Worm (Caenorhabditis elegans) whole organism, young adult: ENCODE results near the gene C35D6.13.

Experiments used
- B0035.1 ChIP-seq: sonication (generic microtip); optimal IDR thresholded peaks from 2 replicates; lab custom pipeline; 2016; ENCODE audit warnings: missing genetic modification characterization, mild to moderate bottlenecking, missing compliant biosample characterization, missing genotype, missing genetic modification reagents
- D2030.7 ChIP-seq: fragments of 200-800 bp; sonication (Bioruptor generic); IDR thresholded peaks from 2 replicates; pipeline ENCODE4 v1.3.6; 2022; ENCODE audit warnings: missing genetic modification reagents, missing genetic modification characterization, missing compliant biosample characterization
- F23B12.7 ChIP-seq: sonication (generic microtip); optimal IDR thresholded peaks from 2 replicates; lab custom pipeline; 2017; ENCODE audit warnings: missing genetic modification characterization, mild to moderate bottlenecking, missing compliant biosample characterization, antibody characterized with exemption, moderate library complexity; ENCODE audit not compliant: insufficient read depth
- F33H1.4 ChIP-seq: fragments of 200-800 bp; sonication (Bioruptor generic); IDR thresholded peaks from 2 replicates; pipeline ENCODE4 v1.3.6; 2022; ENCODE audit warnings: missing genetic modification reagents, missing genetic modification characterization, missing compliant biosample characterization
- F37B4.10 ChIP-seq: fragments of 200-800 bp; sonication (Bioruptor generic); IDR thresholded peaks from 2 replicates; pipeline ENCODE4 v1.3.6; 2022; ENCODE audit warnings: missing genetic modification characterization, missing compliant biosample characterization
- F52B5.7 ChIP-seq: sonication (generic microtip); optimal IDR thresholded peaks from 2 replicates; lab custom pipeline; 2016; ENCODE audit warnings: mild to moderate bottlenecking, missing genetic modification characterization, missing compliant biosample characterization
- K12H6.12 ChIP-seq: fragments of 200-800 bp; sonication (Bioruptor generic); optimal IDR thresholded peaks from 2 replicates; lab custom pipeline; 2018; ENCODE audit warnings: mild to moderate bottlenecking, missing genetic modification characterization, missing compliant biosample characterization
- T07F8.4 ChIP-seq: sonication (generic microtip); optimal IDR thresholded peaks from 2 replicates; lab custom pipeline; 2016; ENCODE audit warnings: mild to moderate bottlenecking, missing genetic modification characterization, moderate library complexity, missing compliant biosample characterization
- Y95B8A.8 ChIP-seq: fragments of 200-800 bp; sonication (Bioruptor generic); IDR thresholded peaks from 2 replicates; pipeline ENCODE4 v1.3.6; 2022; ENCODE audit warnings: missing genetic modification reagents, missing genetic modification characterization, missing compliant biosample characterization
- ama-1 ChIP-seq, 3 experiments: fragments of 150-350 bp in 1 of 3; sonication (generic microtip) in 2 of 3; optimal IDR thresholded peaks; 2 replicates each; lab custom pipeline; 2014 to 2018; ENCODE audit warnings: missing biosample characterization in 2 of 3, missing genetic modification characterization in 2 of 3, missing genetic modification reagents in 2 of 3
- aptf-2 ChIP-seq: fragments of 200-800 bp; sonication (Bioruptor generic); conservative IDR thresholded peaks from 2 replicates; pipeline ENCODE4 v1.3.6; 2022; ENCODE audit warnings: missing genetic modification reagents, missing genetic modification characterization, missing compliant biosample characterization
- aptf-3 ChIP-seq: fragments of 200-800 bp; sonication (Bioruptor generic); IDR thresholded peaks from 2 replicates; pipeline ENCODE4 v1.3.6; 2022; ENCODE audit warnings: missing genetic modification characterization, missing compliant biosample characterization
- attf-5 ChIP-seq: fragments of 200-800 bp; sonication (Bioruptor generic); optimal IDR thresholded peaks from 2 replicates; lab custom pipeline; 2018; ENCODE audit warnings: mild to moderate bottlenecking, missing genetic modification characterization, missing compliant biosample characterization
- attf-6 ChIP-seq: fragments of 200-800 bp; sonication (Bioruptor generic); IDR thresholded peaks from 2 replicates; pipeline ENCODE4 v1.3.6; 2022; ENCODE audit warnings: missing genetic modification reagents, missing genetic modification characterization, missing compliant biosample characterization
- ceh-91 ChIP-seq: fragments of 200-800 bp; sonication (Bioruptor generic); IDR thresholded peaks from 2 replicates; pipeline ENCODE4 v1.3.6; 2022; ENCODE audit warnings: missing genetic modification reagents, missing genetic modification characterization, missing compliant biosample characterization
- die-1 ChIP-seq: sonication (generic microtip); optimal IDR thresholded peaks from 2 replicates; lab custom pipeline; 2016; ENCODE audit warnings: missing genotype, mild to moderate bottlenecking, missing genetic modification characterization, missing compliant biosample characterization
- efl-1 ChIP-seq: fragments of 150-350 bp; optimal IDR thresholded peaks from 2 replicates; lab custom pipeline; 2014; ENCODE audit warnings: missing biosample characterization, missing genetic modification reagents, missing genetic modification characterization
- egrh-3 ChIP-seq: fragments of 200-800 bp; sonication (Bioruptor generic); IDR thresholded peaks from 2 replicates; pipeline ENCODE4 v1.3.6; 2022; ENCODE audit warnings: missing genetic modification reagents, missing genetic modification characterization, missing compliant biosample characterization
- ets-4 ChIP-seq: fragments of 200-800 bp; sonication (Bioruptor generic); optimal IDR thresholded peaks from 2 replicates; lab custom pipeline; 2018; ENCODE audit warnings: mild to moderate bottlenecking, missing genetic modification characterization, missing compliant biosample characterization
- hmg-20 ChIP-seq: fragments of 200-800 bp; sonication (Bioruptor generic); IDR thresholded peaks from 2 replicates; pipeline ENCODE4 v1.3.6; 2022; ENCODE audit warnings: missing genetic modification reagents, missing genetic modification characterization, missing compliant biosample characterization
- hrde-1 ChIP-seq: sonication (generic microtip); optimal IDR thresholded peaks from 2 replicates; lab custom pipeline; 2016; ENCODE audit warnings: missing genetic modification characterization, mild to moderate bottlenecking, missing compliant biosample characterization, moderate library complexity, missing genotype, missing genetic modification reagents, borderline replicate concordance
- hsf-1 ChIP-seq: fragments of 200-800 bp; sonication (Bioruptor generic); IDR thresholded peaks from 2 replicates; pipeline ENCODE4 v1.3.6; 2022; ENCODE audit warnings: missing genetic modification reagents, missing genetic modification characterization, missing compliant biosample characterization
- let-526 ChIP-seq: fragments of 200-800 bp; sonication (Bioruptor generic); IDR thresholded peaks from 2 replicates; pipeline ENCODE4 v1.3.6; 2022; ENCODE audit warnings: missing genetic modification reagents, missing genetic modification characterization, missing compliant biosample characterization
- let-607 ChIP-seq, 2 experiments: fragments of 200-800 bp in 1 of 2; sonication (Bioruptor generic) in 1 of 2; sonication (generic microtip) in 1 of 2; optimal IDR thresholded peaks; 2 replicates each; lab custom pipeline; 2016 to 2018; ENCODE audit warnings: mild to moderate bottlenecking in 2 of 2, missing compliant biosample characterization in 2 of 2, missing genetic modification characterization in 2 of 2, moderate library complexity in 2 of 2, missing genotype in 1 of 2
- lin-26 ChIP-seq: fragments of 200-800 bp; sonication (Bioruptor generic); IDR thresholded peaks from 2 replicates; pipeline ENCODE4 v1.3.6; 2022; ENCODE audit warnings: missing genetic modification reagents, missing genetic modification characterization, missing compliant biosample characterization
- lir-1 ChIP-seq: fragments of 200-800 bp; sonication (Bioruptor generic); conservative IDR thresholded peaks from 2 replicates; pipeline ENCODE4 v1.3.6; 2022; ENCODE audit warnings: missing genetic modification reagents, missing genetic modification characterization, missing compliant biosample characterization
- lsl-1 ChIP-seq: fragments of 200-800 bp; sonication (Bioruptor generic); optimal IDR thresholded peaks from 2 replicates; lab custom pipeline; 2018; ENCODE audit warnings: mild to moderate bottlenecking, missing genetic modification characterization, moderate library complexity, missing compliant biosample characterization
- madf-3 ChIP-seq: fragments of 200-800 bp; sonication (Bioruptor generic); IDR thresholded peaks from 2 replicates; pipeline ENCODE4 v1.3.6; 2022; ENCODE audit warnings: missing genetic modification reagents, missing genetic modification characterization, missing compliant biosample characterization
- mcd-1 ChIP-seq: fragments of 200-800 bp; sonication (Bioruptor generic); IDR thresholded peaks from 2 replicates; pipeline ENCODE4 v1.3.6; 2022; ENCODE audit warnings: missing genetic modification reagents, missing genetic modification characterization, missing compliant biosample characterization
- mxl-1 ChIP-seq: sonication (generic microtip); optimal IDR thresholded peaks from 2 replicates; lab custom pipeline; 2016; ENCODE audit warnings: missing genetic modification characterization, missing compliant biosample characterization
- nhr-80 ChIP-seq: sonication (generic microtip); optimal IDR thresholded peaks from 2 replicates; lab custom pipeline; 2016; ENCODE audit warnings: missing genetic modification characterization, missing compliant biosample characterization
- nhr-90 ChIP-seq: sonication (generic microtip); optimal IDR thresholded peaks from 2 replicates; lab custom pipeline; 2016; ENCODE audit warnings: missing genotype, mild to moderate bottlenecking, missing genetic modification characterization, missing compliant biosample characterization
- pha-4 ChIP-seq: fragments of 150-350 bp; sonication (generic microtip); optimal IDR thresholded peaks from 2 replicates; lab custom pipeline; 2014; ENCODE audit warnings: missing biosample characterization, missing genetic modification reagents, missing genetic modification characterization
- snpc-1.3 ChIP-seq: sonication (generic microtip); optimal IDR thresholded peaks from 2 replicates; lab custom pipeline; 2017; ENCODE audit warnings: missing genetic modification characterization, mild to moderate bottlenecking, missing compliant biosample characterization, antibody characterized with exemption, moderate library complexity, missing genotype, missing genetic modification reagents; ENCODE audit not compliant: insufficient read depth
- snpc-4 ChIP-seq, 5 experiments: fragments of 150-350 bp in 1 of 5; sonication (generic microtip) in 4 of 5; optimal IDR thresholded peaks; 2 replicates each; lab custom pipeline; 2014 to 2018; ENCODE audit warnings: missing genetic modification characterization in 5 of 5, missing biosample characterization in 3 of 5, antibody characterized with exemption in 2 of 5, mild to moderate bottlenecking in 2 of 5, missing compliant biosample characterization in 2 of 5, missing genotype in 2 of 5, moderate library complexity in 2 of 5, missing genetic modification reagents in 1 of 5
- unc-62 ChIP-seq: fragments of 150-350 bp; optimal IDR thresholded peaks from 2 replicates; lab custom pipeline; 2014; ENCODE audit warnings: missing biosample characterization, missing genetic modification reagents, missing genetic modification characterization
- ztf-6 ChIP-seq: fragments of 200-800 bp; sonication (Bioruptor generic); IDR thresholded peaks from 2 replicates; pipeline ENCODE4 v1.3.6; 2022; ENCODE audit warnings: missing genetic modification reagents, missing genetic modification characterization, missing compliant biosample characterization

The C35D6.13 gene

DNA sequence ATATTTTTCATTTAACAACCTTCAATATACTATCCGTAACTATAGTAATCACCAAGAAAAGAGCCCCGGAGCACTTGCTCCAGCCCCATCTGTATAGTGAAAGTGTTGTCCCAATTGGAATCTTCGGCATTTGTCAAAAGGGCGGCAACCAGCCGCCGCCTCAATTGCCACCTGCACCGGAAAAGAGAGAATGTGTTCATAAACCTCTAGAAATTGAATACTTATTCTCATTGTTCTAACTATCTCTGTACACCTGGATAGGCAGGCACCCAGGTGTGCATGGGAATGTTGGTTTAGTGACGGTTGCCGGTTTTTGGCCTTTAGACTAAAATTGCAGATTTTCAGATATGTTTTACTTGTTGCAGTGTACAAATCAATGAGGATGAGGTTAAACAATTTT lies 41.1 kb downstream of the C35D6.13 start:
- TF ChIP-seq attf-6 (GFP tag; lab: Robert Waterston, UW) (peak; percentile 55; the same call in 1 of the 2 replicates), aptf-3 (GFP tag; lab: Robert Waterston, UW) (no peak), snpc-4 (GFP tag; optimal IDR thresholded peaks at IDR 0.05; lab: Kevin White, UChicago) (no peak), snpc-4 (tag; optimal IDR thresholded peaks at IDR 0.05; lab: Kevin White, UChicago) (peak in 1 of 4 experiments; percentile 22), attf-5 (GFP tag; lab: Kevin White, UChicago) (no peak)

DNA sequence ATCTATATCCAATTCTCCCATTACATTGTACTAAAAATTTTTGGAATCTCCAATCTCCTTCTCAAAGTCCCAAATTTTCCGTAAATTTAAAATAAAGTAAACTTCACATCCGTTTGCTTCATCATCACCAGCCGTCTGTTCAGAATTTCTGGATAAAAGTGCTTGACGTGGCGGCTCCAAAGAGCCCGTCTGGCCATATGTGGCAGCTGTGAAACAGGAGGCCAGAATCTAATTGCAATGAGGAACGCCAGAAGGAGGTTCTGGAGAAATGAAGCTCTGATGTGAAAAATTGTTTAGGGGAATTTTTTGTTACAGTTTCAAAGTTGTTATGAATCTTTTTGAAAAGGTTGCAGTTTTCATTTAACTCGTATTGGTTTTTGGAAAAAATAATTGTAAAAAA lies 43.5 kb downstream of the C35D6.13 start:
- no peak for TF ChIP-seq aptf-2 (GFP tag; lab: Robert Waterston, UW)

- no peak for TF ChIP-seq snpc-4 (GFP tag; optimal IDR thresholded peaks at IDR 0.05; lab: Kevin White, UChicago)
- peak in 3 of 4 experiments; percentile 1 to 63 (median 11) for TF ChIP-seq snpc-4 (tag; optimal IDR thresholded peaks at IDR 0.05; lab: Kevin White, UChicago)
- TF ChIP-seq hrde-1 (tag; lab: Kevin White, UChicago), result no peak
Measured at ce11 chrIV:16380937-16381336, 44.1 kb downstream of the C35D6.13 start.

ce11 chrIV:16381933-16382591 lies 45.2 kb downstream of the C35D6.13 start, which contains the start of gene Y7A9D.1:
TSS of gene Y7A9D.1 (minus strand) at chrIV:16382215.
- TF ChIP-seq T07F8.4 (peak; percentile 42), efl-1 (GFP tag; lab: Kevin White, UChicago) (no peak), hsf-1 (GFP tag; lab: Robert Waterston, UW) (peak; percentile 74), F37B4.10 (GFP tag; lab: Robert Waterston, UW) (0 out of 2 replicates have a peak, but pooled peaks have one; percentile 49), mcd-1 (peak; percentile 69), unc-62 (no peak), B0035.1 (no peak), madf-3 (GFP tag; lab: Robert Waterston, UW) (peak; percentile 43; the same call in 1 of the 2 replicates), snpc-1.3 (tag; lab: Kevin White, UChicago) (peak; percentile 84), ama-1 (optimal IDR thresholded peaks at IDR 0.05; lab: Kevin White, UChicago) (no peak), ama-1 (GFP tag; optimal IDR thresholded peaks at IDR 0.05; lab: Kevin White, UChicago) (peak in 1 of 2 experiments; percentile 59), F23B12.7 (tag; lab: Kevin White, UChicago) (peak; percentile 81), ztf-6 (no peak), hrde-1 (tag; lab: Kevin White, UChicago) (peak; percentile 41), aptf-2 (GFP tag; lab: Robert Waterston, UW) (0 out of 2 replicates have a peak, but pooled peaks have one; percentile 56), let-526 (GFP tag; lab: Robert Waterston, UW) (peak; percentile 62; the same call in 1 of the 2 replicates), aptf-3 (GFP tag; lab: Robert Waterston, UW) (no peak), let-607 (tag; optimal IDR thresholded peaks at IDR 0.05; lab: Kevin White, UChicago) (peak in 1 of 2 experiments; percentile 19), F33H1.4 (GFP tag; lab: Robert Waterston, UW) (0 out of 2 replicates have a peak, but pooled peaks have one; percentile 15), attf-5 (GFP tag; lab: Kevin White, UChicago) (no peak), ceh-91 (0 out of 2 replicates have a peak, but pooled peaks have one; percentile 44), mxl-1 (tag; lab: Kevin White, UChicago) (no peak), hmg-20 (GFP tag; lab: Robert Waterston, UW) (0 out of 2 replicates have a peak, but pooled peaks have one; percentile 70), lsl-1 (GFP tag; lab: Kevin White, UChicago) (peak; percentile 22), F52B5.7 (tag; lab: Kevin White, UChicago) (no peak), lin-26 (GFP tag; lab: Robert Waterston, UW) (peak; percentile 85), ets-4 (GFP tag; lab: Kevin White, UChicago) (no peak), lir-1 (GFP tag; lab: Robert Waterston, UW) (peak; percentile 52; the same call in 1 of the 2 replicates), D2030.7 (GFP tag; lab: Robert Waterston, UW) (peak; percentile 86), K12H6.12 (tag; lab: Kevin White, UChicago) (peak; percentile 42), nhr-90 (tag; lab: Kevin White, UChicago) (peak; percentile 53), die-1 (tag; lab: Kevin White, UChicago) (peak; percentile 39), nhr-80 (peak; percentile 9), pha-4 (tag; lab: Kevin White, UChicago) (no peak), egrh-3 (peak; percentile 36), Y95B8A.8 (GFP tag; lab: Robert Waterston, UW) (no peak)
